Worm (Caenorhabditis elegans) whole organism, L4/young adult: ENCODE measurements around the gene F56D5.9.

Source experiments
- dao-5 ChIP-seq: sonication (generic microtip); optimal IDR thresholded peaks from 2 replicates; lab custom pipeline; 2016; ENCODE audit warnings: missing genotype, missing genetic modification characterization, moderate library complexity, missing compliant biosample characterization
- him-1 ChIP-seq: sonication (generic microtip); optimal IDR thresholded peaks from 2 replicates; lab custom pipeline; 2016; ENCODE audit warnings: missing genotype, missing genetic modification reagents, missing genetic modification characterization, missing compliant biosample characterization

DNA sequence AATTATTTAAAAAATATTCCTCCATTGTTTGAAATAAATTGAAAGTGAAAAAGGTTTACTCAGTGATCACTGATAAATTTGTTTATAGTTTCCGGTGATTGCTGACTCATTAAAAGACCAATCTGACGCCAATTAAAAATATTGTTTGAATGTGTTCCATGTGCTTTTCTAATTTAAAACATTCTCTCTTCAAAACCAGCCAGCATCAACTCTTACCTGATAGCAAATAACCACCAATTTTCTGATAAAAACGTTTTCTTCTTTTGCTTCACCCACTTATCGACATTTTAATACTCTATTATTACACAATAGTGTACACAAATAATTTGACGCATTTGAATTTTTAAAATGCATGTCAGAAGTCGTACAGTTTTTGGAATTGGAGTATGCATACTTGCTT is 20.6 kb downstream of the F56D5.9 start, which contains the start of gene F56D5.6:
- no peak for TF ChIP-seq him-1
- TF ChIP-seq dao-5 (tag; lab: Kevin White, UChicago) = no peak
